Fruit fly (Drosophila melanogaster) whole organism, embryonic: ENCODE data around the gene ssp3.

ENCODE experiments used
- Ada2b ChIP-seq: fragments of 200-800 bp; sonication (Bioruptor generic); IDR thresholded peaks from 2 replicates; pipeline ENCODE4 v1.3.6; 2022; ENCODE audit warnings: missing biosample characterization, missing genetic modification characterization
- Antp ChIP-seq: fragments of 200-800 bp; sonication (Bioruptor generic); optimal IDR thresholded peaks from 3 replicates; lab custom pipeline; 2016; ENCODE audit warnings: missing biosample characterization, missing genetic modification characterization
- Asciz ChIP-seq: fragments of 200-800 bp; sonication (Bioruptor generic); optimal IDR thresholded peaks from 2 replicates; lab custom pipeline; 2017; ENCODE audit warnings: missing biosample characterization, mild to moderate bottlenecking, missing genetic modification characterization, missing genetic modification reagents
- Atf3 ChIP-seq: fragments of 200-800 bp; sonication (Bioruptor generic); optimal IDR thresholded peaks from 3 replicates; lab custom pipeline; 2016; ENCODE audit warnings: missing biosample characterization, missing genetic modification characterization
- CG10147 ChIP-seq: fragments of 200-800 bp; sonication (Bioruptor generic); optimal IDR thresholded peaks from 2 replicates; lab custom pipeline; 2019; ENCODE audit warnings: missing biosample characterization, mild to moderate bottlenecking, missing genetic modification characterization, moderate library complexity
- CG11398 ChIP-seq: fragments of 200-800 bp; sonication (Bioruptor generic); optimal IDR thresholded peaks from 2 replicates; lab custom pipeline; 2016; ENCODE audit warnings: missing biosample characterization, missing genetic modification characterization
- CG12299 ChIP-seq: fragments of 200-800 bp; sonication (Bioruptor generic); optimal IDR thresholded peaks from 2 replicates; lab custom pipeline; 2018; ENCODE audit warnings: missing biosample characterization, mild to moderate bottlenecking, missing genetic modification characterization
- CG15514 ChIP-seq: fragments of 200-800 bp; sonication (Bioruptor generic); optimal IDR thresholded peaks from 3 replicates; lab custom pipeline; 2017; ENCODE audit warnings: missing biosample characterization, missing genetic modification characterization, mild to moderate bottlenecking, moderate library complexity, missing genetic modification reagents
- CG1647 ChIP-seq: fragments of 200-800 bp; sonication (Bioruptor generic); optimal IDR thresholded peaks from 3 replicates; lab custom pipeline; 2016; ENCODE audit warnings: missing biosample characterization, missing genetic modification characterization
- CG17359 ChIP-seq: fragments of 200-800 bp; sonication (Bioruptor generic); optimal IDR thresholded peaks from 3 replicates; lab custom pipeline; 2018; ENCODE audit warnings: missing biosample characterization, mild to moderate bottlenecking, missing genetic modification characterization, moderate library complexity
- CG17612 ChIP-seq: fragments of 200-800 bp; sonication (Bioruptor generic); IDR thresholded peaks from 2 replicates; pipeline ENCODE4 v1.3.6; 2022; ENCODE audit warnings: missing biosample characterization, missing genetic modification characterization
- CG18599 ChIP-seq: fragments of 200-800 bp; sonication (Bioruptor generic); optimal IDR thresholded peaks from 3 replicates; lab custom pipeline; 2017; ENCODE audit warnings: missing biosample characterization, missing genetic modification characterization, mild to moderate bottlenecking, moderate library complexity, missing genetic modification reagents
- CG2678 ChIP-seq: fragments of 200-800 bp; sonication (Bioruptor generic); optimal IDR thresholded peaks from 3 replicates; lab custom pipeline; 2019; ENCODE audit warnings: missing biosample characterization, mild to moderate bottlenecking, missing genetic modification characterization, moderate library complexity
- CG3281 ChIP-seq: fragments of 200-800 bp; sonication (Bioruptor generic); optimal IDR thresholded peaks from 3 replicates; lab custom pipeline; 2017; ENCODE audit warnings: missing biosample characterization, mild to moderate bottlenecking, missing genetic modification characterization
- CG3407 ChIP-seq: fragments of 200-800 bp; sonication (Bioruptor generic); optimal IDR thresholded peaks from 2 replicates; lab custom pipeline; 2018; ENCODE audit warnings: missing biosample characterization, mild to moderate bottlenecking, missing genetic modification characterization
- CG5180 ChIP-seq: fragments of 200-800 bp; sonication (Bioruptor generic); optimal IDR thresholded peaks from 3 replicates; lab custom pipeline; 2017; ENCODE audit warnings: missing biosample characterization, missing genetic modification characterization, mild to moderate bottlenecking, moderate library complexity, missing genetic modification reagents
- CG6175 ChIP-seq: fragments of 200-800 bp; sonication (Bioruptor generic); IDR thresholded peaks from 3 replicates; pipeline ENCODE4 v1.3.6; 2022; ENCODE audit warnings: missing biosample characterization, missing genetic modification characterization
- CG6813 ChIP-seq: fragments of 200-800 bp; sonication (Bioruptor generic); optimal IDR thresholded peaks from 2 replicates; lab custom pipeline; 2017; ENCODE audit warnings: missing biosample characterization, missing genetic modification characterization, mild to moderate bottlenecking, moderate library complexity, missing genetic modification reagents
- CG7928 ChIP-seq: fragments of 200-800 bp; sonication (Bioruptor generic); optimal IDR thresholded peaks from 2 replicates; lab custom pipeline; 2017; ENCODE audit warnings: missing biosample characterization, mild to moderate bottlenecking, missing genetic modification characterization
- CG8089 ChIP-seq: fragments of 200-800 bp; sonication (Bioruptor generic); optimal IDR thresholded peaks from 3 replicates; lab custom pipeline; 2016; ENCODE audit warnings: missing biosample characterization, missing genetic modification characterization
- CoRest ChIP-seq: fragments of 200-800 bp; sonication (Bioruptor generic); optimal IDR thresholded peaks from 3 replicates; lab custom pipeline; 2018; ENCODE audit warnings: missing biosample characterization, mild to moderate bottlenecking, missing genetic modification characterization, moderate library complexity
- Deaf1 ChIP-seq: fragments of 200-800 bp; optimal IDR thresholded peaks from 3 replicates; lab custom pipeline; 2019; ENCODE audit warnings: missing biosample characterization, mild to moderate bottlenecking, missing genetic modification characterization, moderate library complexity
- Doc2 ChIP-seq: fragments of 200-800 bp; sonication (Bioruptor generic); IDR thresholded peaks from 2 replicates; pipeline ENCODE4 v1.3.6; 2022; ENCODE audit warnings: missing biosample characterization, missing genetic modification characterization
- Ets97D ChIP-seq: fragments of 200-800 bp; sonication (Bioruptor generic); optimal IDR thresholded peaks from 3 replicates; lab custom pipeline; 2016; ENCODE audit warnings: missing biosample characterization, missing genetic modification characterization
- HmgD ChIP-seq: fragments of 200-800 bp; sonication (Bioruptor generic); optimal IDR thresholded peaks from 3 replicates; lab custom pipeline; 2016; ENCODE audit warnings: missing biosample characterization, missing genetic modification characterization
- Sox102F ChIP-seq: fragments of 200-800 bp; sonication (Bioruptor generic); optimal IDR thresholded peaks from 2 replicates; lab custom pipeline; 2018; ENCODE audit warnings: missing biosample characterization, mild to moderate bottlenecking, missing genetic modification characterization, moderate library complexity
- Sry-β ChIP-seq: fragments of 200-800 bp; sonication (Bioruptor generic); optimal IDR thresholded peaks from 2 replicates; lab custom pipeline; 2018; ENCODE audit warnings: missing biosample characterization, mild to moderate bottlenecking, missing genetic modification characterization, moderate library complexity
- Ssrp ChIP-seq: fragments of 200-800 bp; sonication (Bioruptor generic); optimal IDR thresholded peaks from 2 replicates; lab custom pipeline; 2018; ENCODE audit warnings: missing biosample characterization, mild to moderate bottlenecking, missing genetic modification characterization, moderate library complexity
- TFAM ChIP-seq: fragments of 200-800 bp; sonication (Bioruptor generic); optimal IDR thresholded peaks from 2 replicates; lab custom pipeline; 2017; ENCODE audit warnings: missing biosample characterization, missing genetic modification characterization, inconsistent platforms
- ap ChIP-seq: fragments of 200-800 bp; sonication (Bioruptor generic); IDR thresholded peaks from 2 replicates; pipeline ENCODE4 v1.3.6; 2022; ENCODE audit warnings: missing biosample characterization, missing genetic modification characterization
- ara ChIP-seq: fragments of 200-800 bp; sonication (Bioruptor generic); IDR thresholded peaks from 2 replicates; pipeline ENCODE4 v1.3.6; 2022; ENCODE audit warnings: missing biosample characterization, missing genetic modification characterization
- crc ChIP-seq: fragments of 200-800 bp; sonication (Bioruptor generic); optimal IDR thresholded peaks from 2 replicates; lab custom pipeline; 2016; ENCODE audit warnings: missing biosample characterization, missing genetic modification characterization
- emc ChIP-seq: fragments of 200-800 bp; sonication (Bioruptor generic); optimal IDR thresholded peaks from 2 replicates; lab custom pipeline; 2016; ENCODE audit warnings: missing biosample characterization, missing genetic modification characterization
- gcm2 ChIP-seq: fragments of 200-800 bp; sonication (Bioruptor generic); optimal IDR thresholded peaks from 2 replicates; lab custom pipeline; 2016; ENCODE audit warnings: missing biosample characterization, missing genetic modification characterization
- gem ChIP-seq: fragments of 200-800 bp; sonication (Bioruptor generic); optimal IDR thresholded peaks from 2 replicates; lab custom pipeline; 2019; ENCODE audit warnings: missing biosample characterization, mild to moderate bottlenecking, missing genetic modification characterization, moderate library complexity
- grn ChIP-seq: fragments of 200-800 bp; sonication (Bioruptor generic); optimal IDR thresholded peaks from 3 replicates; lab custom pipeline; 2017; ENCODE audit warnings: missing biosample characterization, missing genetic modification characterization
- hkb ChIP-seq, 2 experiments: fragments of 200-800 bp in 1 of 2; fragments of >200 bp in 1 of 2; sonication (Bioruptor generic) in 1 of 2; IDR thresholded peaks in 1 of 2; optimal IDR thresholded peaks in 1 of 2; 2 replicates each; pipeline versions ENCODE4 v1.3.6 to Lab custom; 2017 to 2022; ENCODE audit warnings: missing biosample characterization in 1 of 2, missing genetic modification characterization in 1 of 2
- ind ChIP-seq: fragments of 200-800 bp; sonication (Bioruptor generic); optimal IDR thresholded peaks from 3 replicates; lab custom pipeline; 2016; ENCODE audit warnings: missing biosample characterization, missing genetic modification characterization
- inv ChIP-seq: fragments of 200-800 bp; sonication (Bioruptor generic); IDR thresholded peaks from 2 replicates; pipeline ENCODE4 v1.3.6; 2022; ENCODE audit warnings: missing biosample characterization, missing genetic modification characterization; ENCODE audit not compliant: partially characterized antibody
- jing ChIP-seq: fragments of 200-800 bp; sonication (Bioruptor generic); optimal IDR thresholded peaks from 2 replicates; lab custom pipeline; 2018; ENCODE audit warnings: missing biosample characterization, mild to moderate bottlenecking, missing genetic modification characterization
- kay ChIP-seq: fragments of 200-800 bp; sonication (Bioruptor generic); optimal IDR thresholded peaks from 2 replicates; lab custom pipeline; 2016; ENCODE audit warnings: missing biosample characterization, missing genetic modification characterization
- knrl ChIP-seq: fragments of 200-800 bp; sonication (Bioruptor generic); IDR thresholded peaks from 3 replicates; pipeline ENCODE4 v1.3.6; 2022; ENCODE audit warnings: missing biosample characterization, missing genetic modification characterization; ENCODE audit not compliant: partially characterized antibody
- mam ChIP-seq: fragments of 200-800 bp; sonication (Bioruptor generic); optimal IDR thresholded peaks from 3 replicates; lab custom pipeline; 2016; ENCODE audit warnings: missing biosample characterization, missing genetic modification characterization
- row ChIP-seq: fragments of 200-800 bp; sonication (Bioruptor generic); IDR thresholded peaks from 3 replicates; pipeline ENCODE4 v1.3.6; 2022; ENCODE audit warnings: missing biosample characterization, missing genetic modification characterization
- tap ChIP-seq: fragments of 200-800 bp; optimal IDR thresholded peaks from 3 replicates; lab custom pipeline; 2019; ENCODE audit warnings: missing biosample characterization, mild to moderate bottlenecking, missing genetic modification characterization, moderate library complexity
- tin ChIP-seq: fragments of 200-800 bp; sonication (Bioruptor generic); optimal IDR thresholded peaks from 3 replicates; lab custom pipeline; 2016; ENCODE audit warnings: missing biosample characterization, missing genetic modification characterization
- yki ChIP-seq: fragments of >200 bp; optimal IDR thresholded peaks from 3 replicates; lab custom pipeline; 2018
- zen ChIP-seq: fragments of 200-800 bp; sonication (Bioruptor generic); optimal IDR thresholded peaks from 3 replicates; lab custom pipeline; 2018; ENCODE audit warnings: missing biosample characterization, mild to moderate bottlenecking, missing genetic modification characterization, moderate library complexity
- zfh1 ChIP-seq: fragments of 200-800 bp; sonication (Bioruptor generic); IDR thresholded peaks from 3 replicates; pipeline ENCODE4 v1.3.6; 2022; ENCODE audit warnings: missing biosample characterization, missing genetic modification characterization
- zfh2 ChIP-seq: fragments of 200-800 bp; sonication (Bioruptor generic); optimal IDR thresholded peaks from 2 replicates; lab custom pipeline; 2016; ENCODE audit warnings: missing biosample characterization, missing genetic modification characterization

The ssp3 gene

DNA sequence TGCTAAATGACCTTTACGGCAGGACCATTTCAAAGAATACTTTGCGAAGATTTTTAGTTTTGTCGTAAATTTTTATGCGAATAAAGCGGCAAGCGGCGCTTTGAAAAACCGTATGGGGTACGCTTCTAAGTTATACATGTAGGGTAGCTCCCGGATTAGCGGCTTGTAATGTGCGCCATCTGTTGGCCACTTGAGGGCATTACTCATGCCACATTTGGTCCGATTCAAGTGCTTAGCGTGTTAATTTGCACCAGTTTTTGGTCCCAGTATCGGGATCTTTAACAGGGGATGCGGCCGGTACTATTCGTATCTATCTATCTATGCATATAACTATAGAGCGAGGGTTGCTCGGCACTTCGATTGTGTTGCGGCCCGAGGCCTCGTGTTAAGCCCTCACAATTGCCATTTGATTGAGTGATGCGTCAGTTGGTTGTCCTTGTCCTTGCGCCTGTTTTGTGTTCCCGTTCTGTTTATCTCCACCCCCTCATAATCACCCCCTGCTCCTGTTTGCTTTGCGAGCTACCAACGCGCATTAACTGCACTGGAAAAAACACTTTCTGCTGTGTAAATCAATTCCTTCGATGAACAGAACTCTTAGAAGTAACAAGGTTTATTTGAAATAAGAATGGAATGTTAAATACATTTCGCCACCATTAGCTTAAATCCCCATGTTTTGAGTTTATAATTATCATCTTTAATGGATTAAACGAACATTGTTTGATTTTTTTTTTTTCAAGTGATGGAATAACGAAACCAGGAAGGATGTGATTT lies 13.2 kb downstream of the ssp3 start (continued):
- no peak for TF ChIP-seq CG3407 (GFP tag; lab: Kevin White, UChicago)
- TF ChIP-seq knrl (GFP tag; lab: Robert Waterston, UW): no peak
- TF ChIP-seq CG12299 (tag; lab: Kevin White, UChicago): no peak
- no peak for TF ChIP-seq Ets97D (GFP tag; lab: Kevin White, UChicago)
- peak; percentile 18 for TF ChIP-seq CG8089
- TF ChIP-seq zfh2 (GFP tag; lab: Kevin White, UChicago): no peak
- no peak for TF ChIP-seq ara (GFP tag; lab: Robert Waterston, UW)
- no peak for TF ChIP-seq CG3281
- TF ChIP-seq CG17359 (tag; lab: Kevin White, UChicago): peak; percentile 15
- TF ChIP-seq yki (lab: Kevin White, UChicago): no peak
- TF ChIP-seq CG6175 (GFP tag; lab: Robert Waterston, UW): no peak
- TF ChIP-seq TFAM (GFP tag; lab: Kevin White, UChicago): no peak
- no peak for TF ChIP-seq ind (GFP tag; lab: Kevin White, UChicago)
- TF ChIP-seq CoRest: peak; percentile 7
- no peak for TF ChIP-seq mam (GFP tag; lab: Kevin White, UChicago)
- TF ChIP-seq jing (GFP tag; lab: Kevin White, UChicago): no peak
- no peak for TF ChIP-seq Antp (GFP tag; lab: Kevin White, UChicago)
- no peak for TF ChIP-seq emc (GFP tag; lab: Kevin White, UChicago)
- no peak for TF ChIP-seq crc (GFP tag; lab: Kevin White, UChicago)
- TF ChIP-seq gcm2: no peak
- no peak for TF ChIP-seq hkb (optimal IDR thresholded peaks at IDR 0.05; lab: Kevin White, UChicago)
- TF ChIP-seq hkb (GFP tag; IDR thresholded peaks at IDR 0.05; lab: Robert Waterston, UW): no peak
- TF ChIP-seq CG11398: no peak
- no peak for TF ChIP-seq tap (tag; lab: Kevin White, UChicago)
- no peak for TF ChIP-seq Asciz (GFP tag; lab: Kevin White, UChicago)
- no peak for TF ChIP-seq Doc2 (GFP tag; lab: Robert Waterston, UW)
- no peak for TF ChIP-seq CG5180 (GFP tag; lab: Kevin White, UChicago)
- peak; percentile 19 for TF ChIP-seq Ssrp (tag; lab: Kevin White, UChicago)
- TF ChIP-seq Sox102F (GFP tag; lab: Kevin White, UChicago): no peak
- peak; percentile 19 for TF ChIP-seq zen (tag; lab: Kevin White, UChicago)
- TF ChIP-seq Ada2b: no peak
- no peak for TF ChIP-seq CG17612
- TF ChIP-seq CG2678: no peak
- no peak for TF ChIP-seq CG15514 (GFP tag; lab: Kevin White, UChicago)
- no peak for TF ChIP-seq tin
- TF ChIP-seq kay (GFP tag; lab: Kevin White, UChicago): no peak
- TF ChIP-seq ap (GFP tag; lab: Robert Waterston, UW): no peak
- TF ChIP-seq gem (tag; lab: Kevin White, UChicago): peak; percentile 70
- no peak for TF ChIP-seq HmgD (GFP tag; lab: Kevin White, UChicago)
- no peak for TF ChIP-seq CG6813 (GFP tag; lab: Kevin White, UChicago)
- TF ChIP-seq zfh1: no peak
- TF ChIP-seq CG7928 (GFP tag; lab: Kevin White, UChicago): no peak
- no peak for TF ChIP-seq Deaf1 (tag; lab: Kevin White, UChicago)
- peak; percentile 6 for TF ChIP-seq CG18599
- TF ChIP-seq Sry-β (GFP tag; lab: Kevin White, UChicago): no peak
- TF ChIP-seq CG1647 (GFP tag; lab: Kevin White, UChicago): no peak
- TF ChIP-seq grn (GFP tag; lab: Kevin White, UChicago): no peak
- no peak for TF ChIP-seq CG10147
- peak; percentile 28; the same call in 1 of the 3 replicates for TF ChIP-seq row (GFP tag; lab: Robert Waterston, UW)
- TF ChIP-seq inv (GFP tag; lab: Robert Waterston, UW): no peak
- no peak for TF ChIP-seq Atf3 (GFP tag; lab: Kevin White, UChicago)
